Fruit fly (Drosophila melanogaster): ENCODE results near the gene CG32204.

dm6 chr3L:18988055-18988819 lies 42.4 kb upstream of the CG32204 start, which contains the start of gene CG11619:
- TF ChIP-seq CG8478 (optimal IDR thresholded peaks at IDR 0.05) (no peak), Dll (optimal IDR thresholded peaks at IDR 0.05) (no peak), EcR (GFP tag; optimal IDR thresholded peaks at IDR 0.05) (no peak), psq (optimal IDR thresholded peaks at IDR 0.05) (no peak)

Measured in whole organism.